Worm (Caenorhabditis elegans) whole organism, young adult: ENCODE data around the gene F53F4.12.

Source experiments
- B0336.3 ChIP-seq: fragments of 200-800 bp; sonication (Bioruptor generic); IDR thresholded peaks from 2 replicates; pipeline ENCODE4 v1.3.6; 2022; ENCODE audit warnings: missing genetic modification characterization, missing compliant biosample characterization
- F52B5.7 ChIP-seq: sonication (generic microtip); optimal IDR thresholded peaks from 2 replicates; lab custom pipeline; 2016; ENCODE audit warnings: mild to moderate bottlenecking, missing genetic modification characterization, missing compliant biosample characterization
- K11D2.4 ChIP-seq: fragments of 200-800 bp; sonication (Bioruptor generic); IDR thresholded peaks from 2 replicates; pipeline ENCODE4 v1.3.6; 2022; ENCODE audit warnings: missing genetic modification reagents, missing genetic modification characterization, missing compliant biosample characterization
- ama-1 ChIP-seq, 3 experiments: fragments of 150-350 bp in 1 of 3; sonication (generic microtip) in 2 of 3; optimal IDR thresholded peaks; 2 replicates each; lab custom pipeline; 2014 to 2018; ENCODE audit warnings: missing biosample characterization in 2 of 3, missing genetic modification characterization in 2 of 3, missing genetic modification reagents in 2 of 3
- hlh-12 ChIP-seq: sonication (generic microtip); optimal IDR thresholded peaks from 2 replicates; lab custom pipeline; 2016; ENCODE audit warnings: missing genetic modification characterization, missing compliant biosample characterization
- lin-35 ChIP-seq, 3 experiments: fragments of 150-350 bp in 2 of 3; sonication (generic microtip) in 1 of 3; optimal IDR thresholded peaks; 2 replicates each; lab custom pipeline; 2014 to 2018; ENCODE audit warnings: missing biosample characterization in 3 of 3, missing genetic modification characterization in 3 of 3, missing genetic modification reagents in 3 of 3
- somi-1 ChIP-seq: fragments of 200-800 bp; sonication (Bioruptor generic); optimal IDR thresholded peaks from 2 replicates; lab custom pipeline; 2018; ENCODE audit warnings: mild to moderate bottlenecking, missing genetic modification characterization, missing compliant biosample characterization
- unc-62 ChIP-seq: fragments of 150-350 bp; optimal IDR thresholded peaks from 2 replicates; lab custom pipeline; 2014; ENCODE audit warnings: missing biosample characterization, missing genetic modification reagents, missing genetic modification characterization

ce11 chrV:13660660-13661325 lies 34.9 kb downstream of the F53F4.12 start, which contains the start of gene letm-1:
- TF ChIP-seq lin-35 (GFP tag; optimal IDR thresholded peaks at IDR 0.05; lab: Kevin White, UChicago) (no peak), unc-62 (GFP tag; lab: Kevin White, UChicago) (no peak), ama-1 (optimal IDR thresholded peaks at IDR 0.05; lab: Kevin White, UChicago) (no peak), ama-1 (GFP tag; optimal IDR thresholded peaks at IDR 0.05; lab: Kevin White, UChicago) (no peak), F52B5.7 (tag; lab: Kevin White, UChicago) (no peak), B0336.3 (GFP tag; lab: Robert Waterston, UW) (no peak), K11D2.4 (GFP tag; lab: Robert Waterston, UW) (no peak), somi-1 (GFP tag; lab: Kevin White, UChicago) (no peak), hlh-12 (tag; lab: Kevin White, UChicago) (no peak)
